Worm (Caenorhabditis elegans) whole organism, L3 larva: ENCODE data around the gene K03A1.4.

ENCODE experiments used
- R02D3.7 ChIP-seq: fragments of 150-350 bp; optimal IDR thresholded peaks from 2 replicates; lab custom pipeline; 2014; ENCODE audit warnings: missing biosample characterization, missing genetic modification characterization
- ama-1 ChIP-seq: fragments of 150-350 bp; optimal IDR thresholded peaks from 2 replicates; lab custom pipeline; 2018
- ceh-28 ChIP-seq: fragments of 150-350 bp; optimal IDR thresholded peaks from 2 replicates; lab custom pipeline; 2014; ENCODE audit warnings: missing biosample characterization, missing genetic modification reagents, missing genetic modification characterization
- ceh-82 ChIP-seq: fragments of 150-350 bp; optimal IDR thresholded peaks from 2 replicates; lab custom pipeline; 2014; ENCODE audit warnings: missing biosample characterization, missing genetic modification characterization
- ceh-9 ChIP-seq: sonication (generic microtip); optimal IDR thresholded peaks from 2 replicates; lab custom pipeline; 2018; ENCODE audit warnings: missing biosample characterization, missing genetic modification characterization
- daf-12 ChIP-seq: fragments of 150-350 bp; optimal IDR thresholded peaks from 2 replicates; lab custom pipeline; 2014; ENCODE audit warnings: missing biosample characterization, missing genetic modification reagents, missing genetic modification characterization
- elt-1 ChIP-seq: fragments of 150-350 bp; optimal IDR thresholded peaks from 2 replicates; lab custom pipeline; 2014; ENCODE audit warnings: missing biosample characterization, missing genetic modification characterization
- elt-2 ChIP-seq: sonication (generic microtip); optimal IDR thresholded peaks from 2 replicates; lab custom pipeline; 2016; ENCODE audit warnings: missing genetic modification reagents, mild to moderate bottlenecking, missing genetic modification characterization, missing compliant biosample characterization
- elt-3 ChIP-seq, 3 experiments: fragments of 150-350 bp in 1 of 3; sonication (generic microtip) in 2 of 3; optimal IDR thresholded peaks; 2 replicates in 2 of 3; 4 replicates in 1 of 3; lab custom pipeline; 2014 to 2017; ENCODE audit warnings: missing biosample characterization in 3 of 3, missing genetic modification characterization in 3 of 3
- fkh-10 ChIP-seq: sonication (generic microtip); optimal IDR thresholded peaks from 2 replicates; lab custom pipeline; 2017; ENCODE audit warnings: missing biosample characterization, missing genetic modification reagents, missing genetic modification characterization
- fkh-2 ChIP-seq: fragments of 150-350 bp; optimal IDR thresholded peaks from 2 replicates; lab custom pipeline; 2014; ENCODE audit warnings: missing biosample characterization, missing genetic modification reagents, missing genetic modification characterization
- hmg-11 ChIP-seq: sonication (generic microtip); optimal IDR thresholded peaks from 2 replicates; lab custom pipeline; 2016; ENCODE audit warnings: missing genetic modification characterization, missing compliant biosample characterization
- jun-1 ChIP-seq: fragments of 150-350 bp; optimal IDR thresholded peaks from 2 replicates; lab custom pipeline; 2014; ENCODE audit warnings: missing biosample characterization, missing genetic modification reagents, missing genetic modification characterization
- lin-15B ChIP-seq: fragments of 150-350 bp; optimal IDR thresholded peaks from 2 replicates; lab custom pipeline; 2014; ENCODE audit warnings: missing biosample characterization, missing genetic modification characterization
- lin-39 ChIP-seq: fragments of 150-350 bp; optimal IDR thresholded peaks from 2 replicates; lab custom pipeline; 2018; ENCODE audit warnings: missing biosample characterization, missing genetic modification reagents, missing genetic modification characterization
- lsy-12 ChIP-seq: sonication (generic microtip); optimal IDR thresholded peaks from 2 replicates; lab custom pipeline; 2016; ENCODE audit warnings: mild to moderate bottlenecking, missing genetic modification characterization, missing compliant biosample characterization
- mml-1 ChIP-seq: fragments of 150-350 bp; sonication (generic microtip); optimal IDR thresholded peaks from 3 replicates; lab custom pipeline; 2014; ENCODE audit warnings: missing biosample characterization, missing genetic modification characterization
- nfya-1 ChIP-seq: sonication (generic microtip); optimal IDR thresholded peaks from 2 replicates; lab custom pipeline; 2017; ENCODE audit warnings: missing genetic modification characterization, mild to moderate bottlenecking, missing compliant biosample characterization, antibody characterized with exemption, moderate library complexity; ENCODE audit not compliant: insufficient read depth
- nhr-11 ChIP-seq: fragments of 150-350 bp; optimal IDR thresholded peaks from 2 replicates; lab custom pipeline; 2014; ENCODE audit warnings: missing biosample characterization, missing genetic modification characterization
- nhr-12 ChIP-seq: fragments of 150-350 bp; optimal IDR thresholded peaks from 2 replicates; lab custom pipeline; 2014; ENCODE audit warnings: missing biosample characterization, missing genetic modification characterization
- nhr-23 ChIP-seq: fragments of 150-350 bp; optimal IDR thresholded peaks from 2 replicates; lab custom pipeline; 2014; ENCODE audit warnings: missing biosample characterization, missing genetic modification reagents, missing genetic modification characterization
- nhr-25 ChIP-seq: sonication (generic microtip); optimal IDR thresholded peaks from 2 replicates; lab custom pipeline; 2017; ENCODE audit warnings: missing biosample characterization, missing genetic modification characterization
- nhr-28 ChIP-seq: fragments of 150-350 bp; optimal IDR thresholded peaks from 2 replicates; lab custom pipeline; 2014; ENCODE audit warnings: missing biosample characterization, missing genetic modification characterization
- nhr-43 ChIP-seq: sonication (generic microtip); optimal IDR thresholded peaks from 2 replicates; lab custom pipeline; 2016; ENCODE audit warnings: mild to moderate bottlenecking, missing genetic modification characterization, missing compliant biosample characterization; ENCODE audit not compliant: poor library complexity, severe bottlenecking
- pha-4 ChIP-seq: fragments of 150-350 bp; optimal IDR thresholded peaks from 2 replicates; lab custom pipeline; 2014; ENCODE audit warnings: missing biosample characterization, missing genetic modification reagents, missing genetic modification characterization
- pqm-1 ChIP-seq: fragments of 150-350 bp; optimal IDR thresholded peaks from 2 replicates; lab custom pipeline; 2017; ENCODE audit warnings: missing biosample characterization, missing genetic modification characterization, inconsistent platforms
- sea-2 ChIP-seq: fragments of 150-350 bp; sonication (generic microtip); optimal IDR thresholded peaks from 4 replicates; lab custom pipeline; 2014; ENCODE audit warnings: missing biosample characterization, missing genetic modification reagents, missing genetic modification characterization
- skn-1 ChIP-seq: fragments of 150-350 bp; optimal IDR thresholded peaks from 2 replicates; lab custom pipeline; 2014; ENCODE audit warnings: missing biosample characterization, missing genetic modification characterization
- snpc-4 ChIP-seq: fragments of 150-350 bp; optimal IDR thresholded peaks from 2 replicates; lab custom pipeline; 2014; ENCODE audit warnings: missing biosample characterization, missing genetic modification characterization
- tbx-2 ChIP-seq: sonication (generic microtip); optimal IDR thresholded peaks from 2 replicates; lab custom pipeline; 2016; ENCODE audit warnings: mild to moderate bottlenecking, missing genetic modification characterization, missing compliant biosample characterization
- unc-39 ChIP-seq: sonication (generic microtip); optimal IDR thresholded peaks from 4 replicates; lab custom pipeline; 2017; ENCODE audit warnings: missing biosample characterization, missing genetic modification characterization
- unc-62 ChIP-seq: fragments of 150-350 bp; sonication (generic microtip); optimal IDR thresholded peaks from 4 replicates; lab custom pipeline; 2014; ENCODE audit warnings: missing biosample characterization, missing genetic modification reagents, missing genetic modification characterization
- ztf-11 ChIP-seq: fragments of 150-350 bp; optimal IDR thresholded peaks from 2 replicates; lab custom pipeline; 2014; ENCODE audit warnings: missing biosample characterization, missing genetic modification characterization
- ztf-4 ChIP-seq: fragments of 150-350 bp; optimal IDR thresholded peaks from 2 replicates; lab custom pipeline; 2014; ENCODE audit warnings: missing biosample characterization, missing genetic modification characterization

Gene K03A1.4

ce11 chrX:7329601-7330000 is 31.0 kb upstream of the K03A1.4 start, which contains the start of gene ttr-59:
TSS of gene ttr-59 (plus strand) at chrX:7329818.
- TF ChIP-seq fkh-2 (tag; lab: Kevin White, UChicago) (no peak), nhr-23 (tag; lab: Kevin White, UChicago) (peak; percentile 51), nhr-25 (tag; lab: Kevin White, UChicago) (peak; percentile 59)

ce11 chrX:7328065-7328564 is 29.6 kb upstream of the K03A1.4 start:
- TF ChIP-seq lin-15B (tag; lab: Kevin White, UChicago) (no peak), elt-1 (peak; percentile 82), ceh-82 (no peak), lin-39 (tag; lab: Kevin White, UChicago) (no peak), unc-62 (GFP tag; lab: Kevin White, UChicago) (peak; percentile 41)
- TF ChIP-seq, all 47 proteins: peak for 2

- TF ChIP-seq hmg-11 (peak; percentile 56), lin-39 (tag; lab: Kevin White, UChicago) (peak; percentile 54), skn-1 (tag; lab: Kevin White, UChicago) (no peak), nfya-1 (tag; lab: Kevin White, UChicago) (peak; percentile 36)
These were observed 28.6 kb upstream of the K03A1.4 start, which contains the start of gene sng-1 for ce11 chrX:7326967-7327651. TSS of gene sng-1 (plus strand) at chrX:7327601.

ce11 chrX:7323604-7324003 is 25.1 kb upstream of the K03A1.4 start:
- TF ChIP-seq jun-1 (tag; lab: Kevin White, UChicago): no peak
- TF ChIP-seq ztf-11 (tag; lab: Kevin White, UChicago): no peak
- TF ChIP-seq lin-39 (tag; lab: Kevin White, UChicago): no peak
- peak; percentile 13 for TF ChIP-seq nhr-25 (tag; lab: Kevin White, UChicago)
- no peak for TF ChIP-seq ceh-9 (tag; lab: Kevin White, UChicago)
- TF ChIP-seq elt-2 (tag; lab: Kevin White, UChicago): peak; percentile 67
- no peak for TF ChIP-seq hmg-11
- TF ChIP-seq elt-3 (tag; optimal IDR thresholded peaks at IDR 0.05; lab: Kevin White, UChicago): peak in 1 of 3 experiments; percentile 6
- TF ChIP-seq mml-1 (tag; lab: Kevin White, UChicago): no peak
- TF ChIP-seq R02D3.7 (tag; lab: Kevin White, UChicago): no peak
- TF ChIP-seq daf-12 (tag; lab: Kevin White, UChicago): no peak
- TF ChIP-seq nhr-11: no peak
- TF ChIP-seq unc-62 (GFP tag; lab: Kevin White, UChicago): no peak
- no peak for TF ChIP-seq ceh-28 (tag; lab: Kevin White, UChicago)
- TF ChIP-seq lsy-12 (tag; lab: Kevin White, UChicago): peak; percentile 58
- no peak for TF ChIP-seq sea-2
- no peak for TF ChIP-seq pha-4 (tag; lab: Kevin White, UChicago)
- no peak for TF ChIP-seq fkh-10 (GFP tag; lab: Kevin White, UChicago)
- no peak for TF ChIP-seq ztf-4 (tag; lab: Kevin White, UChicago)
- no peak for TF ChIP-seq unc-39 (tag; lab: Kevin White, UChicago)
- no peak for TF ChIP-seq nhr-23 (tag; lab: Kevin White, UChicago)
- TF ChIP-seq pqm-1: peak; percentile 49
- no peak for TF ChIP-seq nhr-12 (tag; lab: Kevin White, UChicago)
- peak; percentile 31 for TF ChIP-seq tbx-2 (tag; lab: Kevin White, UChicago)
- TF ChIP-seq skn-1 (tag; lab: Kevin White, UChicago): peak; percentile 20
- TF ChIP-seq ama-1 (lab: Kevin White, UChicago): no peak
- peak; percentile 71 for TF ChIP-seq nhr-43 (tag; lab: Kevin White, UChicago)
- no peak for TF ChIP-seq snpc-4 (tag; lab: Kevin White, UChicago)
- no peak for TF ChIP-seq nhr-28 (tag; lab: Kevin White, UChicago)
- peak; percentile 38 for TF ChIP-seq nfya-1 (tag; lab: Kevin White, UChicago)
